Fruit fly (Drosophila melanogaster) whole organism, embryonic: ENCODE data around the gene CG31321.

Experiments
- CG10147 ChIP-seq: fragments of 200-800 bp; sonication (Bioruptor generic); optimal IDR thresholded peaks from 2 replicates; lab custom pipeline; 2019; ENCODE audit warnings: missing biosample characterization, mild to moderate bottlenecking, missing genetic modification characterization, moderate library complexity
- CG11723 ChIP-seq: fragments of 200-800 bp; sonication (Bioruptor generic); optimal IDR thresholded peaks from 2 replicates; lab custom pipeline; 2017; ENCODE audit warnings: missing biosample characterization, mild to moderate bottlenecking, missing genetic modification characterization
- CG12236 ChIP-seq: fragments of 200-800 bp; sonication (Bioruptor generic); optimal IDR thresholded peaks from 2 replicates; lab custom pipeline; 2016; ENCODE audit warnings: missing biosample characterization, missing genetic modification characterization
- CG14441 ChIP-seq: fragments of 200-800 bp; sonication (Bioruptor generic); IDR thresholded peaks from 2 replicates; pipeline ENCODE4 v1.3.6; 2022; ENCODE audit warnings: missing biosample characterization, missing genetic modification characterization
- CG14667 ChIP-seq: fragments of 200-800 bp; sonication (Bioruptor generic); IDR thresholded peaks from 2 replicates; pipeline ENCODE4 v1.3.6; 2022; ENCODE audit warnings: missing biosample characterization, missing genetic modification characterization
- CG1602 ChIP-seq: fragments of 200-800 bp; sonication (Bioruptor generic); optimal IDR thresholded peaks from 3 replicates; lab custom pipeline; 2016; ENCODE audit warnings: missing biosample characterization, missing genetic modification characterization
- CG17186 ChIP-seq: fragments of 200-800 bp; sonication (Bioruptor generic); optimal IDR thresholded peaks from 3 replicates; lab custom pipeline; 2017; ENCODE audit warnings: missing biosample characterization, missing genetic modification reagents, missing genetic modification characterization
- CG17361 ChIP-seq: fragments of 200-800 bp; sonication (Bioruptor generic); IDR thresholded peaks from 3 replicates; pipeline ENCODE4 v1.3.6; 2022; ENCODE audit warnings: missing biosample characterization, missing genetic modification characterization
- CG17385 ChIP-seq: fragments of 200-800 bp; sonication (Bioruptor generic); optimal IDR thresholded peaks from 3 replicates; lab custom pipeline; 2018; ENCODE audit warnings: missing biosample characterization, mild to moderate bottlenecking, missing genetic modification characterization
- CG18262 ChIP-seq: fragments of 200-800 bp; optimal IDR thresholded peaks from 3 replicates; lab custom pipeline; 2019; ENCODE audit warnings: missing biosample characterization, mild to moderate bottlenecking, missing genetic modification characterization, moderate library complexity
- CG1832 ChIP-seq: fragments of 200-800 bp; sonication (Bioruptor generic); optimal IDR thresholded peaks from 2 replicates; lab custom pipeline; 2017; ENCODE audit warnings: missing biosample characterization, mild to moderate bottlenecking, missing genetic modification characterization, inconsistent platforms
- CG18599 ChIP-seq: fragments of 200-800 bp; sonication (Bioruptor generic); optimal IDR thresholded peaks from 3 replicates; lab custom pipeline; 2017; ENCODE audit warnings: missing biosample characterization, missing genetic modification characterization, mild to moderate bottlenecking, moderate library complexity, missing genetic modification reagents
- CG5180 ChIP-seq: fragments of 200-800 bp; sonication (Bioruptor generic); optimal IDR thresholded peaks from 3 replicates; lab custom pipeline; 2017; ENCODE audit warnings: missing biosample characterization, missing genetic modification characterization, mild to moderate bottlenecking, moderate library complexity, missing genetic modification reagents
- CG7963 ChIP-seq: fragments of 200-800 bp; sonication (Bioruptor generic); IDR thresholded peaks from 3 replicates; pipeline ENCODE4 v1.3.6; 2022; ENCODE audit warnings: missing biosample characterization, missing genetic modification characterization; ENCODE audit not compliant: partially characterized antibody
- CG8290 ChIP-seq, 3 experiments: fragments of 200-800 bp; sonication (Bioruptor generic); optimal IDR thresholded peaks; 2 replicates each; lab custom pipeline; 2016 to 2019; ENCODE audit warnings: missing biosample characterization in 3 of 3, missing genetic modification characterization in 3 of 3, mild to moderate bottlenecking in 2 of 3, moderate library complexity in 1 of 3
- CG9609 ChIP-seq: fragments of 200-800 bp; sonication (Bioruptor generic); optimal IDR thresholded peaks from 3 replicates; lab custom pipeline; 2016; ENCODE audit warnings: missing biosample characterization, missing genetic modification characterization
- CG9797 ChIP-seq: fragments of 200-800 bp; sonication (Bioruptor generic); optimal IDR thresholded peaks from 3 replicates; lab custom pipeline; 2018; ENCODE audit warnings: missing biosample characterization, mild to moderate bottlenecking, missing genetic modification characterization
- Dbx ChIP-seq: fragments of 200-800 bp; sonication (Bioruptor generic); IDR thresholded peaks from 3 replicates; pipeline ENCODE4 v1.3.6; 2022; ENCODE audit warnings: missing biosample characterization, missing genetic modification characterization
- E2f2 ChIP-seq: fragments of 200-800 bp; sonication (Bioruptor generic); IDR thresholded peaks from 2 replicates; pipeline ENCODE4 v1.3.6; 2022; ENCODE audit warnings: missing biosample characterization, missing genetic modification characterization
- Eip74EF ChIP-seq, 2 experiments: fragments of 200-800 bp in 1 of 2; fragments of >200 bp in 1 of 2; sonication (Bioruptor generic) in 1 of 2; optimal IDR thresholded peaks; 2 replicates each; lab custom pipeline; 2017 to 2019; ENCODE audit warnings: missing biosample characterization in 2 of 2, missing genetic modification characterization in 2 of 2, mild to moderate bottlenecking in 1 of 2, moderate library complexity in 1 of 2
- Lim3 ChIP-seq: fragments of 200-800 bp; sonication (Bioruptor generic); IDR thresholded peaks from 2 replicates; pipeline ENCODE4 v1.3.6; 2022; ENCODE audit warnings: missing biosample characterization, missing genetic modification characterization
- Myb ChIP-seq: fragments of 200-800 bp; sonication (Bioruptor generic); optimal IDR thresholded peaks from 2 replicates; lab custom pipeline; 2016; ENCODE audit warnings: missing biosample characterization, missing genetic modification characterization
- NK7.1 ChIP-seq: fragments of 200-800 bp; sonication (Bioruptor generic); optimal IDR thresholded peaks from 3 replicates; lab custom pipeline; 2016; ENCODE audit warnings: missing biosample characterization, missing genetic modification characterization
- Optix ChIP-seq: fragments of 200-800 bp; sonication (Bioruptor generic); IDR thresholded peaks from 3 replicates; pipeline ENCODE4 v1.3.6; 2022; ENCODE audit warnings: missing biosample characterization, missing genetic modification characterization
- Sox102F ChIP-seq: fragments of 200-800 bp; sonication (Bioruptor generic); optimal IDR thresholded peaks from 2 replicates; lab custom pipeline; 2018; ENCODE audit warnings: missing biosample characterization, mild to moderate bottlenecking, missing genetic modification characterization, moderate library complexity
- TFAM ChIP-seq: fragments of 200-800 bp; sonication (Bioruptor generic); optimal IDR thresholded peaks from 2 replicates; lab custom pipeline; 2017; ENCODE audit warnings: missing biosample characterization, missing genetic modification characterization, inconsistent platforms
- YL-1 ChIP-seq: fragments of 200-800 bp; sonication (Bioruptor generic); optimal IDR thresholded peaks from 3 replicates; lab custom pipeline; 2017; ENCODE audit warnings: missing biosample characterization, mild to moderate bottlenecking, missing genetic modification characterization
- bsh ChIP-seq, 2 experiments: fragments of 200-800 bp; sonication (Bioruptor generic); optimal IDR thresholded peaks; 2 replicates each; lab custom pipeline; 2017 to 2018; ENCODE audit warnings: mild to moderate bottlenecking in 2 of 2, missing biosample characterization in 2 of 2, missing genetic modification characterization in 2 of 2, moderate library complexity in 1 of 2
- danr ChIP-seq: fragments of 200-800 bp; sonication (Bioruptor generic); IDR thresholded peaks from 2 replicates; pipeline ENCODE4 v1.3.6; 2022; ENCODE audit warnings: missing biosample characterization, missing genetic modification characterization
- dysf ChIP-seq: fragments of 200-800 bp; sonication (Bioruptor generic); IDR thresholded peaks from 3 replicates; pipeline ENCODE4 v1.3.6; 2022; ENCODE audit warnings: missing biosample characterization, missing genetic modification characterization
- en ChIP-seq: fragments of 200-800 bp; sonication (Bioruptor generic); optimal IDR thresholded peaks from 2 replicates; lab custom pipeline; 2016; ENCODE audit warnings: missing biosample characterization, missing genetic modification characterization
- ewg ChIP-seq: fragments of 200-800 bp; sonication (Bioruptor generic); optimal IDR thresholded peaks from 3 replicates; lab custom pipeline; 2017; ENCODE audit warnings: mild to moderate bottlenecking, missing biosample characterization, missing genetic modification reagents, missing genetic modification characterization
- fru ChIP-seq: fragments of >200 bp; optimal IDR thresholded peaks from 2 replicates; lab custom pipeline; 2017
- gcm2 ChIP-seq: fragments of 200-800 bp; sonication (Bioruptor generic); optimal IDR thresholded peaks from 2 replicates; lab custom pipeline; 2016; ENCODE audit warnings: missing biosample characterization, missing genetic modification characterization
- ham ChIP-seq: fragments of 200-800 bp; sonication (Bioruptor generic); IDR thresholded peaks from 2 replicates; pipeline ENCODE4 v1.3.6; 2022; ENCODE audit warnings: missing biosample characterization, missing genetic modification characterization
- ken ChIP-seq: fragments of 200-800 bp; sonication (Bioruptor generic); IDR thresholded peaks from 3 replicates; pipeline ENCODE4 v1.3.6; 2022; ENCODE audit warnings: missing biosample characterization, missing genetic modification characterization
- lab ChIP-seq: fragments of 200-800 bp; sonication (Bioruptor generic); optimal IDR thresholded peaks from 3 replicates; lab custom pipeline; 2017; ENCODE audit warnings: missing biosample characterization, missing genetic modification characterization, mild to moderate bottlenecking, moderate library complexity, missing genetic modification reagents
- mam ChIP-seq: fragments of 200-800 bp; sonication (Bioruptor generic); optimal IDR thresholded peaks from 3 replicates; lab custom pipeline; 2016; ENCODE audit warnings: missing biosample characterization, missing genetic modification characterization
- odd ChIP-seq: fragments of 200-800 bp; sonication (Bioruptor generic); optimal IDR thresholded peaks from 2 replicates; lab custom pipeline; 2017; ENCODE audit warnings: missing biosample characterization, mild to moderate bottlenecking, missing genetic modification characterization
- onecut ChIP-seq: fragments of 200-800 bp; sonication (Bioruptor generic); IDR thresholded peaks from 2 replicates; pipeline ENCODE4 v1.3.6; 2022; ENCODE audit warnings: missing biosample characterization, missing genetic modification characterization
- repo ChIP-seq: fragments of 200-800 bp; sonication (Bioruptor generic); optimal IDR thresholded peaks from 2 replicates; lab custom pipeline; 2016; ENCODE audit warnings: missing biosample characterization, missing genetic modification characterization
- row ChIP-seq: fragments of 200-800 bp; sonication (Bioruptor generic); IDR thresholded peaks from 3 replicates; pipeline ENCODE4 v1.3.6; 2022; ENCODE audit warnings: missing biosample characterization, missing genetic modification characterization
- sc ChIP-seq, 3 experiments: fragments of >200 bp in 2 of 3; fragments of 200-800 bp in 1 of 3; sonication (Bioruptor generic) in 1 of 3; optimal IDR thresholded peaks; 2 replicates in 2 of 3; 3 replicates in 1 of 3; lab custom pipeline; 2017; ENCODE audit warnings: mild to moderate bottlenecking in 1 of 3, missing biosample characterization in 1 of 3, missing genetic modification characterization in 1 of 3, missing genetic modification reagents in 1 of 3
- scrt ChIP-seq: fragments of 200-800 bp; sonication (Bioruptor generic); optimal IDR thresholded peaks from 2 replicates; lab custom pipeline; 2018; ENCODE audit warnings: missing biosample characterization, mild to moderate bottlenecking, missing genetic modification characterization, moderate library complexity
- sob ChIP-seq: fragments of 200-800 bp; sonication (Bioruptor generic); IDR thresholded peaks from 2 replicates; pipeline ENCODE4 v1.3.6; 2022; ENCODE audit warnings: missing biosample characterization, missing genetic modification characterization
- ttk ChIP-seq: fragments of 200-800 bp; sonication (Bioruptor generic); IDR thresholded peaks from 2 replicates; pipeline ENCODE4 v2.1.2; 2022; ENCODE audit warnings: missing biosample characterization, missing genetic modification characterization
- tup ChIP-seq: fragments of 200-800 bp; sonication (Bioruptor generic); optimal IDR thresholded peaks from 2 replicates; lab custom pipeline; 2016; ENCODE audit warnings: missing biosample characterization, mild to moderate bottlenecking, missing genetic modification characterization, moderate library complexity
- yki ChIP-seq: fragments of >200 bp; optimal IDR thresholded peaks from 3 replicates; lab custom pipeline; 2018

Gene CG31321

dm6 chr3R:14289958-14290835 lies 20.0 kb upstream of the CG31321 start:
- TF ChIP-seq ken (no peak), yki (lab: Kevin White, UChicago) (no peak), CG10147 (peak; percentile 17), Lim3 (GFP tag; lab: Robert Waterston, UW) (no peak), CG17385 (GFP tag; lab: Kevin White, UChicago) (peak; percentile 1), CG7963 (no peak), CG9609 (GFP tag; lab: Kevin White, UChicago) (no peak), Optix (GFP tag; lab: Robert Waterston, UW) (no peak), CG18262 (tag; lab: Kevin White, UChicago) (peak; percentile 18), ham (GFP tag; lab: Robert Waterston, UW) (no peak), CG8290 (GFP tag; optimal IDR thresholded peaks at IDR 0.05; lab: Kevin White, UChicago) (no peak), CG8290 (tag; optimal IDR thresholded peaks at IDR 0.05; lab: Kevin White, UChicago) (peak in 1 of 2 experiments; percentile 15), Eip74EF (GFP tag; optimal IDR thresholded peaks at IDR 0.05; lab: Kevin White, UChicago) (peak in 1 of 2 experiments; percentile 57), fru (lab: Kevin White, UChicago) (no peak), sc (optimal IDR thresholded peaks at IDR 0.05; lab: Kevin White, UChicago) (no peak), sc (GFP tag; optimal IDR thresholded peaks at IDR 0.05; lab: Kevin White, UChicago) (no peak), Myb (GFP tag; lab: Kevin White, UChicago) (no peak), dysf (GFP tag; lab: Robert Waterston, UW) (0 out of 3 replicates have a peak, but pooled peaks have one; percentile 30), CG14441 (0 out of 2 replicates have a peak, but pooled peaks have one; percentile 19), CG1832 (GFP tag; lab: Kevin White, UChicago) (no peak), CG14667 (GFP tag; lab: Robert Waterston, UW) (no peak), CG17361 (GFP tag; lab: Robert Waterston, UW) (no peak), lab (peak; percentile 48), gcm2 (GFP tag; lab: Kevin White, UChicago) (no peak), E2f2 (GFP tag; lab: Robert Waterston, UW) (no peak), CG9797 (GFP tag; lab: Kevin White, UChicago) (no peak), repo (GFP tag; lab: Kevin White, UChicago) (no peak), row (peak; percentile 55), CG17186 (no peak), mam (GFP tag; lab: Kevin White, UChicago) (no peak), ewg (GFP tag; lab: Kevin White, UChicago) (no peak), ttk (GFP tag; lab: Robert Waterston, UW) (0 out of 2 replicates have a peak, but pooled peaks have one; percentile 10), CG12236 (GFP tag; lab: Kevin White, UChicago) (no peak), CG1602 (no peak), TFAM (no peak), Sox102F (peak; percentile 40), Dbx (GFP tag; lab: Robert Waterston, UW) (0 out of 3 replicates have a peak, but pooled peaks have one; percentile 15), odd (GFP tag; lab: Kevin White, UChicago) (peak; percentile 4), tup (GFP tag; lab: Kevin White, UChicago) (no peak), CG18599 (GFP tag; lab: Kevin White, UChicago) (peak; percentile 51), CG5180 (GFP tag; lab: Kevin White, UChicago) (peak; percentile 5), NK7.1 (GFP tag; lab: Kevin White, UChicago) (no peak), en (GFP tag; lab: Kevin White, UChicago) (no peak), scrt (GFP tag; lab: Kevin White, UChicago) (no peak), sob (GFP tag; lab: Robert Waterston, UW) (no peak), onecut (GFP tag; lab: Robert Waterston, UW) (no peak), YL-1 (GFP tag; lab: Kevin White, UChicago) (no peak), danr (GFP tag; lab: Robert Waterston, UW) (no peak), bsh (GFP tag; optimal IDR thresholded peaks at IDR 0.05; lab: Kevin White, UChicago) (peak in 1 of 2 experiments; percentile 6), CG11723 (GFP tag; lab: Kevin White, UChicago) (no peak)
